Fruit fly (Drosophila melanogaster) whole organism, embryonic: ENCODE results near the gene CG3534.
A peak's percentile ranks its signal among the peaks of the same experiment; 100 is the strongest.

Experiments
- Ada2b ChIP-seq: fragments of 200-800 bp; sonication (Bioruptor generic); IDR thresholded peaks from 2 replicates; pipeline ENCODE4 v1.3.6; 2022; ENCODE audit warnings: missing biosample characterization, missing genetic modification characterization
- CG11504 ChIP-seq: fragments of 200-800 bp; sonication (Bioruptor generic); optimal IDR thresholded peaks from 3 replicates; lab custom pipeline; 2019; ENCODE audit warnings: missing biosample characterization, mild to moderate bottlenecking, missing genetic modification characterization, moderate library complexity
- CG12219 ChIP-seq: fragments of 200-800 bp; sonication (Bioruptor generic); optimal IDR thresholded peaks from 3 replicates; lab custom pipeline; 2018; ENCODE audit warnings: missing biosample characterization, mild to moderate bottlenecking, missing genetic modification characterization
- CG12299 ChIP-seq: fragments of 200-800 bp; sonication (Bioruptor generic); optimal IDR thresholded peaks from 2 replicates; lab custom pipeline; 2018; ENCODE audit warnings: missing biosample characterization, mild to moderate bottlenecking, missing genetic modification characterization
- CG12942 ChIP-seq: fragments of 200-800 bp; sonication (Bioruptor generic); optimal IDR thresholded peaks from 3 replicates; lab custom pipeline; 2016; ENCODE audit warnings: missing biosample characterization, missing genetic modification characterization
- CG13775 ChIP-seq: fragments of 200-800 bp; sonication (Bioruptor generic); optimal IDR thresholded peaks from 3 replicates; lab custom pipeline; 2017; ENCODE audit warnings: missing biosample characterization, mild to moderate bottlenecking, missing genetic modification characterization
- CG14667 ChIP-seq: fragments of 200-800 bp; sonication (Bioruptor generic); IDR thresholded peaks from 2 replicates; pipeline ENCODE4 v1.3.6; 2022; ENCODE audit warnings: missing biosample characterization, missing genetic modification characterization
- CG15269 ChIP-seq: fragments of 200-800 bp; sonication (Bioruptor generic); optimal IDR thresholded peaks from 2 replicates; lab custom pipeline; 2018; ENCODE audit warnings: missing biosample characterization, mild to moderate bottlenecking, missing genetic modification characterization, moderate library complexity
- CG1602 ChIP-seq: fragments of 200-800 bp; sonication (Bioruptor generic); optimal IDR thresholded peaks from 3 replicates; lab custom pipeline; 2016; ENCODE audit warnings: missing biosample characterization, missing genetic modification characterization
- CG1603 ChIP-seq: fragments of 200-800 bp; sonication (Bioruptor generic); optimal IDR thresholded peaks from 2 replicates; lab custom pipeline; 2019; ENCODE audit warnings: missing biosample characterization, mild to moderate bottlenecking, missing genetic modification characterization, moderate library complexity
- CG17802 ChIP-seq: fragments of 200-800 bp; sonication (Bioruptor generic); optimal IDR thresholded peaks from 2 replicates; lab custom pipeline; 2018; ENCODE audit warnings: missing biosample characterization, mild to moderate bottlenecking, missing genetic modification characterization, moderate library complexity
- CG18262 ChIP-seq: fragments of 200-800 bp; optimal IDR thresholded peaks from 3 replicates; lab custom pipeline; 2019; ENCODE audit warnings: missing biosample characterization, mild to moderate bottlenecking, missing genetic modification characterization, moderate library complexity
- CG18764 ChIP-seq: fragments of 200-800 bp; sonication (Bioruptor generic); optimal IDR thresholded peaks from 3 replicates; lab custom pipeline; 2016; ENCODE audit warnings: missing biosample characterization, missing genetic modification characterization
- CG2120 ChIP-seq: fragments of 200-800 bp; sonication (Bioruptor generic); optimal IDR thresholded peaks from 3 replicates; lab custom pipeline; 2016; ENCODE audit warnings: missing biosample characterization, missing genetic modification characterization
- CG2678 ChIP-seq: fragments of 200-800 bp; sonication (Bioruptor generic); optimal IDR thresholded peaks from 3 replicates; lab custom pipeline; 2019; ENCODE audit warnings: missing biosample characterization, mild to moderate bottlenecking, missing genetic modification characterization, moderate library complexity
- CG30431 ChIP-seq: fragments of 200-800 bp; sonication (Bioruptor generic); optimal IDR thresholded peaks from 2 replicates; lab custom pipeline; 2017; ENCODE audit warnings: missing biosample characterization, missing genetic modification characterization
- CG4730 ChIP-seq: fragments of 200-800 bp; sonication (Bioruptor generic); IDR thresholded peaks from 2 replicates; pipeline ENCODE4 v1.3.6; 2022; ENCODE audit warnings: missing biosample characterization, missing genetic modification characterization
- CG5180 ChIP-seq: fragments of 200-800 bp; sonication (Bioruptor generic); optimal IDR thresholded peaks from 3 replicates; lab custom pipeline; 2017; ENCODE audit warnings: missing biosample characterization, missing genetic modification characterization, mild to moderate bottlenecking, moderate library complexity, missing genetic modification reagents
- CG8765 ChIP-seq: fragments of 200-800 bp; sonication (Bioruptor generic); IDR thresholded peaks from 2 replicates; pipeline ENCODE4 v1.3.6; 2022; ENCODE audit warnings: missing biosample characterization, missing genetic modification characterization
- CG8944 ChIP-seq: fragments of 200-800 bp; sonication (Bioruptor generic); optimal IDR thresholded peaks from 3 replicates; lab custom pipeline; 2016; ENCODE audit warnings: missing biosample characterization, missing genetic modification characterization
- CG9609 ChIP-seq: fragments of 200-800 bp; sonication (Bioruptor generic); optimal IDR thresholded peaks from 3 replicates; lab custom pipeline; 2016; ENCODE audit warnings: missing biosample characterization, missing genetic modification characterization
- CG9932 ChIP-seq: fragments of 200-800 bp; sonication (Bioruptor generic); IDR thresholded peaks from 2 replicates; pipeline ENCODE4 v1.3.6; 2022; ENCODE audit warnings: missing biosample characterization, missing genetic modification characterization
- CTCF ChIP-seq: fragments of 200-800 bp; sonication (Bioruptor generic); optimal IDR thresholded peaks from 2 replicates; lab custom pipeline; 2017; ENCODE audit warnings: missing biosample characterization, mild to moderate bottlenecking, missing genetic modification characterization, moderate library complexity
- E2f2 ChIP-seq: fragments of 200-800 bp; sonication (Bioruptor generic); IDR thresholded peaks from 2 replicates; pipeline ENCODE4 v1.3.6; 2022; ENCODE audit warnings: missing biosample characterization, missing genetic modification characterization
- Fer2 ChIP-seq: fragments of 200-800 bp; sonication (Bioruptor generic); optimal IDR thresholded peaks from 2 replicates; lab custom pipeline; 2018; ENCODE audit warnings: missing biosample characterization, mild to moderate bottlenecking, missing genetic modification characterization, moderate library complexity
- Hr78 ChIP-seq, 2 experiments: fragments of 200-800 bp in 1 of 2; fragments of >200 bp in 1 of 2; sonication (Bioruptor generic) in 1 of 2; optimal IDR thresholded peaks; 2 replicates each; lab custom pipeline; 2017 to 2019; ENCODE audit warnings: missing biosample characterization in 2 of 2, missing genetic modification characterization in 2 of 2, mild to moderate bottlenecking in 1 of 2, moderate library complexity in 1 of 2
- Kr ChIP-seq: fragments of 200-800 bp; sonication (Bioruptor generic); optimal IDR thresholded peaks from 2 replicates; lab custom pipeline; 2017; ENCODE audit warnings: missing biosample characterization, mild to moderate bottlenecking, missing genetic modification characterization
- Nf-YC ChIP-seq: fragments of 200-800 bp; optimal IDR thresholded peaks from 3 replicates; lab custom pipeline; 2019; ENCODE audit warnings: missing biosample characterization, mild to moderate bottlenecking, missing genetic modification characterization, moderate library complexity
- Oli ChIP-seq: fragments of 200-800 bp; sonication (Bioruptor generic); optimal IDR thresholded peaks from 2 replicates; lab custom pipeline; 2018; ENCODE audit warnings: missing biosample characterization, mild to moderate bottlenecking, missing genetic modification characterization, moderate library complexity
- Pdp1 ChIP-seq, 2 experiments: fragments of 200-800 bp; sonication (Bioruptor generic); optimal IDR thresholded peaks; 3 replicates each; lab custom pipeline; 2016; ENCODE audit warnings: missing biosample characterization in 2 of 2, missing genetic modification characterization in 2 of 2, mild to moderate bottlenecking in 1 of 2, moderate library complexity in 1 of 2
- Sox102F ChIP-seq: fragments of 200-800 bp; sonication (Bioruptor generic); optimal IDR thresholded peaks from 2 replicates; lab custom pipeline; 2018; ENCODE audit warnings: missing biosample characterization, mild to moderate bottlenecking, missing genetic modification characterization, moderate library complexity
- Sry-δ ChIP-seq: fragments of 200-800 bp; sonication (Bioruptor generic); optimal IDR thresholded peaks from 2 replicates; lab custom pipeline; 2016; ENCODE audit warnings: missing biosample characterization, missing genetic modification characterization
- Trl ChIP-seq, 3 experiments: fragments of >200 bp in 2 of 3; fragments of 200-800 bp in 1 of 3; sonication (Bioruptor generic) in 1 of 3; optimal IDR thresholded peaks; 2 replicates in 1 of 3; 3 replicates in 2 of 3; lab custom pipeline; 2016 to 2017; ENCODE audit warnings: missing biosample characterization in 1 of 3, missing genetic modification characterization in 1 of 3
- ato ChIP-seq: fragments of 200-800 bp; sonication (Bioruptor generic); IDR thresholded peaks from 2 replicates; pipeline ENCODE4 v1.3.6; 2022; ENCODE audit warnings: missing biosample characterization, missing genetic modification characterization; ENCODE audit not compliant: partially characterized antibody
- crol ChIP-seq: fragments of 200-800 bp; sonication (Bioruptor generic); IDR thresholded peaks from 2 replicates; pipeline ENCODE4 v1.3.6; 2022; ENCODE audit warnings: missing biosample characterization, missing genetic modification characterization
- exex ChIP-seq: fragments of 200-800 bp; sonication (Bioruptor generic); optimal IDR thresholded peaks from 4 replicates; lab custom pipeline; 2018; ENCODE audit warnings: missing biosample characterization, mild to moderate bottlenecking, missing genetic modification characterization, moderate library complexity
- eyg ChIP-seq: fragments of 200-800 bp; sonication (Bioruptor generic); optimal IDR thresholded peaks from 3 replicates; lab custom pipeline; 2016; ENCODE audit warnings: missing biosample characterization, missing genetic modification characterization
- gem ChIP-seq: fragments of 200-800 bp; sonication (Bioruptor generic); optimal IDR thresholded peaks from 2 replicates; lab custom pipeline; 2019; ENCODE audit warnings: missing biosample characterization, mild to moderate bottlenecking, missing genetic modification characterization, moderate library complexity
- grau ChIP-seq: fragments of 200-800 bp; optimal IDR thresholded peaks from 3 replicates; lab custom pipeline; 2019; ENCODE audit warnings: missing biosample characterization, mild to moderate bottlenecking, missing genetic modification characterization, moderate library complexity
- inv ChIP-seq: fragments of 200-800 bp; sonication (Bioruptor generic); IDR thresholded peaks from 2 replicates; pipeline ENCODE4 v1.3.6; 2022; ENCODE audit warnings: missing biosample characterization, missing genetic modification characterization; ENCODE audit not compliant: partially characterized antibody
- ken ChIP-seq: fragments of 200-800 bp; sonication (Bioruptor generic); IDR thresholded peaks from 3 replicates; pipeline ENCODE4 v1.3.6; 2022; ENCODE audit warnings: missing biosample characterization, missing genetic modification characterization
- klu ChIP-seq: fragments of 200-800 bp; sonication (Bioruptor generic); IDR thresholded peaks from 2 replicates; pipeline ENCODE4 v1.3.6; 2022; ENCODE audit warnings: missing biosample characterization, missing genetic modification characterization
- lbe ChIP-seq: fragments of 200-800 bp; sonication (Bioruptor generic); optimal IDR thresholded peaks from 2 replicates; lab custom pipeline; 2016; ENCODE audit warnings: missing biosample characterization, mild to moderate bottlenecking, missing genetic modification characterization
- nerfin-1 ChIP-seq: fragments of 200-800 bp; sonication (Bioruptor generic); optimal IDR thresholded peaks from 3 replicates; lab custom pipeline; 2019; ENCODE audit warnings: missing biosample characterization, mild to moderate bottlenecking, missing genetic modification characterization, moderate library complexity
- nom ChIP-seq: fragments of 200-800 bp; sonication (Bioruptor generic); optimal IDR thresholded peaks from 2 replicates; lab custom pipeline; 2017; ENCODE audit warnings: missing biosample characterization, missing genetic modification characterization, mild to moderate bottlenecking, moderate library complexity, missing genetic modification reagents
- oc ChIP-seq: fragments of 200-800 bp; sonication (Bioruptor generic); optimal IDR thresholded peaks from 2 replicates; lab custom pipeline; 2018; ENCODE audit warnings: missing biosample characterization, mild to moderate bottlenecking, missing genetic modification characterization, moderate library complexity
- ranshi ChIP-seq: fragments of 200-800 bp; sonication (Bioruptor generic); IDR thresholded peaks from 2 replicates; pipeline ENCODE4 v1.3.6; 2022; ENCODE audit warnings: missing biosample characterization, missing genetic modification characterization
- repo ChIP-seq: fragments of 200-800 bp; sonication (Bioruptor generic); optimal IDR thresholded peaks from 2 replicates; lab custom pipeline; 2016; ENCODE audit warnings: missing biosample characterization, missing genetic modification characterization
- tap ChIP-seq: fragments of 200-800 bp; optimal IDR thresholded peaks from 3 replicates; lab custom pipeline; 2019; ENCODE audit warnings: missing biosample characterization, mild to moderate bottlenecking, missing genetic modification characterization, moderate library complexity
- tin ChIP-seq: fragments of 200-800 bp; sonication (Bioruptor generic); optimal IDR thresholded peaks from 3 replicates; lab custom pipeline; 2016; ENCODE audit warnings: missing biosample characterization, missing genetic modification characterization
- zf30C ChIP-seq: fragments of 200-800 bp; sonication (Bioruptor generic); optimal IDR thresholded peaks from 3 replicates; lab custom pipeline; 2018; ENCODE audit warnings: missing biosample characterization, mild to moderate bottlenecking, missing genetic modification characterization

CG3534 gene

DNA sequence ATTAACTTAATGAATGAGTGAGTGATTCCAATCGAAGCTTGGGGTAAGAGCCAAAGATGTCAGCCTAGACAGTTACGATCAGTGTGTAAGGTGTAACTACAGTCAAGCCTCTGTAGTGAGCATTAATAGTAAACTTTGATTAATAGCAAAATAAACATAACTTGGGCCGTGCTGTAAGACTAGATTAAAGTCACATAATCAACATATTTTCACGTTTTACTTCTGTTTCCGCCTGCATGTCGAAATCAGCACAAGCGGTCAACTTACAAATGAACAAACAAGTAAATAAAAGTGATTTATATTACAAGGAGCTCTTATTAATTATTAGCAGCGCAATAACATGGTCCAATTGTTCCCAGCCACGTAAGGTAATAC lies 8.3 kb upstream of the CG3534 start:
- TF ChIP-seq CG1602 (GFP tag; lab: Kevin White, UChicago), result no peak
- no peak for TF ChIP-seq ranshi (GFP tag; lab: Robert Waterston, UW)
- TF ChIP-seq Sry-δ (GFP tag; lab: Kevin White, UChicago), result no peak
- TF ChIP-seq Hr78 (GFP tag; optimal IDR thresholded peaks at IDR 0.05; lab: Kevin White, UChicago), result no peak
- TF ChIP-seq ken, result no peak
- no peak for TF ChIP-seq CG12219 (GFP tag; lab: Kevin White, UChicago)
- peak in 1 of 2 experiments; percentile 44 for TF ChIP-seq Pdp1 (GFP tag; optimal IDR thresholded peaks at IDR 0.05; lab: Kevin White, UChicago)
- peak; percentile 81 for TF ChIP-seq grau (tag; lab: Kevin White, UChicago)
- TF ChIP-seq CG9609 (GFP tag; lab: Kevin White, UChicago), result no peak
- no peak for TF ChIP-seq repo (GFP tag; lab: Kevin White, UChicago)
- no peak for TF ChIP-seq CG18262
- TF ChIP-seq CG2678, result peak; percentile 8
- TF ChIP-seq inv (GFP tag; lab: Robert Waterston, UW), result no peak
- TF ChIP-seq Oli, result peak; percentile 21
- no peak for TF ChIP-seq CG4730 (GFP tag; lab: Robert Waterston, UW)
- no peak for TF ChIP-seq nom (GFP tag; lab: Kevin White, UChicago)
- TF ChIP-seq Kr, result no peak
- TF ChIP-seq zf30C (GFP tag; lab: Kevin White, UChicago), result no peak
- TF ChIP-seq CG13775 (GFP tag; lab: Kevin White, UChicago), result no peak
- TF ChIP-seq eyg, result no peak
- no peak for TF ChIP-seq klu (GFP tag; lab: Robert Waterston, UW)
- no peak for TF ChIP-seq Fer2
- peak; percentile 24 for TF ChIP-seq CG15269 (tag; lab: Kevin White, UChicago)
- no peak for TF ChIP-seq CG14667
- TF ChIP-seq tin (GFP tag; lab: Kevin White, UChicago), result no peak
- TF ChIP-seq oc, result no peak
- peak; percentile 39 for TF ChIP-seq CG1603
- TF ChIP-seq CG17802 (tag; lab: Kevin White, UChicago), result no peak
- TF ChIP-seq CG18764 (GFP tag; lab: Kevin White, UChicago), result no peak
- TF ChIP-seq CG12942 (GFP tag; lab: Kevin White, UChicago), result no peak
- no peak for TF ChIP-seq CG12299 (tag; lab: Kevin White, UChicago)
- TF ChIP-seq CG9932, result no peak
- TF ChIP-seq E2f2, result no peak
- TF ChIP-seq Nf-YC (tag; lab: Kevin White, UChicago), result no peak
- TF ChIP-seq CG11504, result peak; percentile 11
- no peak for TF ChIP-seq CG30431 (GFP tag; lab: Kevin White, UChicago)
- TF ChIP-seq CG2120 (GFP tag; lab: Kevin White, UChicago), result peak; percentile 2
- TF ChIP-seq exex (tag; lab: Kevin White, UChicago), result no peak
- no peak for TF ChIP-seq nerfin-1 (tag; lab: Kevin White, UChicago)
- TF ChIP-seq lbe (GFP tag; lab: Kevin White, UChicago), result no peak
- no peak for TF ChIP-seq Ada2b
- TF ChIP-seq CTCF (GFP tag; lab: Kevin White, UChicago), result no peak
- TF ChIP-seq tap (tag; lab: Kevin White, UChicago), result no peak
- TF ChIP-seq CG8765 (GFP tag; lab: Robert Waterston, UW), result no peak
- TF ChIP-seq crol (GFP tag; lab: Robert Waterston, UW), result no peak
- no peak for TF ChIP-seq CG5180 (GFP tag; lab: Kevin White, UChicago)
- peak; percentile 11 for TF ChIP-seq Sox102F (GFP tag; lab: Kevin White, UChicago)
- no peak for TF ChIP-seq CG8944
- no peak for TF ChIP-seq ato (GFP tag; lab: Robert Waterston, UW)
- peak; percentile 36 for TF ChIP-seq gem
- TF ChIP-seq Trl (optimal IDR thresholded peaks at IDR 0.05; lab: Kevin White, UChicago), result peak in 1 of 2 experiments; percentile 20
- TF ChIP-seq Trl (GFP tag; optimal IDR thresholded peaks at IDR 0.05; lab: Kevin White, UChicago), result no peak
